Worm (Caenorhabditis elegans) whole organism, L3 larva: ENCODE data around the gene srh-291.

Source experiments
- ama-1 ChIP-seq: fragments of 150-350 bp; optimal IDR thresholded peaks from 2 replicates; lab custom pipeline; 2018
- egl-5 ChIP-seq: fragments of 150-350 bp; optimal IDR thresholded peaks from 2 replicates; lab custom pipeline; 2017; ENCODE audit warnings: missing biosample characterization, missing genetic modification reagents, missing genetic modification characterization, inconsistent platforms
- fos-1 ChIP-seq: fragments of 150-350 bp; optimal IDR thresholded peaks from 2 replicates; lab custom pipeline; 2014; ENCODE audit warnings: missing biosample characterization, missing genetic modification characterization
- lin-39 ChIP-seq: fragments of 150-350 bp; optimal IDR thresholded peaks from 2 replicates; lab custom pipeline; 2018; ENCODE audit warnings: missing biosample characterization, missing genetic modification reagents, missing genetic modification characterization
- mdl-1 ChIP-seq: fragments of 150-350 bp; optimal IDR thresholded peaks from 2 replicates; lab custom pipeline; 2014; ENCODE audit warnings: missing biosample characterization, missing genetic modification characterization
- nhr-12 ChIP-seq: fragments of 150-350 bp; optimal IDR thresholded peaks from 2 replicates; lab custom pipeline; 2014; ENCODE audit warnings: missing biosample characterization, missing genetic modification characterization
- nhr-237 ChIP-seq: fragments of 150-350 bp; optimal IDR thresholded peaks from 2 replicates; lab custom pipeline; 2014; ENCODE audit warnings: missing biosample characterization, missing genetic modification characterization
- nhr-28 ChIP-seq: fragments of 150-350 bp; optimal IDR thresholded peaks from 2 replicates; lab custom pipeline; 2014; ENCODE audit warnings: missing biosample characterization, missing genetic modification characterization
- pha-4 ChIP-seq: fragments of 150-350 bp; optimal IDR thresholded peaks from 2 replicates; lab custom pipeline; 2014; ENCODE audit warnings: missing biosample characterization, missing genetic modification reagents, missing genetic modification characterization
- pqm-1 ChIP-seq: fragments of 150-350 bp; optimal IDR thresholded peaks from 2 replicates; lab custom pipeline; 2017; ENCODE audit warnings: missing biosample characterization, missing genetic modification characterization, inconsistent platforms
- zag-1 ChIP-seq: fragments of 150-350 bp; optimal IDR thresholded peaks from 2 replicates; lab custom pipeline; 2014; ENCODE audit warnings: missing biosample characterization, missing genetic modification characterization

ce11 chrV:17795655-17796054 is 9.8 kb upstream of the srh-291 start, which contains the start of gene srh-288:
- no peak for TF ChIP-seq lin-39 (tag; lab: Kevin White, UChicago)
- TF ChIP-seq zag-1: no peak
- TF ChIP-seq nhr-237 (tag; lab: Kevin White, UChicago): no peak
- no peak for TF ChIP-seq nhr-28 (tag; lab: Kevin White, UChicago)
- no peak for TF ChIP-seq pqm-1 (tag; lab: Kevin White, UChicago)
- no peak for TF ChIP-seq nhr-12 (tag; lab: Kevin White, UChicago)
- TF ChIP-seq egl-5 (tag; lab: Kevin White, UChicago): no peak
- no peak for TF ChIP-seq ama-1
- no peak for TF ChIP-seq fos-1 (tag; lab: Kevin White, UChicago)
- no peak for TF ChIP-seq pha-4 (tag; lab: Kevin White, UChicago)
- no peak for TF ChIP-seq mdl-1 (tag; lab: Kevin White, UChicago)
